Worm (Caenorhabditis elegans) whole organism, L3 larva: Measurements from ENCODE around the gene str-77.

ENCODE experiments used
- R02D3.7 ChIP-seq: fragments of 150-350 bp; optimal IDR thresholded peaks from 2 replicates; lab custom pipeline; 2014; ENCODE audit warnings: missing biosample characterization, missing genetic modification characterization
- ZK546.5 ChIP-seq: sonication (generic microtip); optimal IDR thresholded peaks from 2 replicates; lab custom pipeline; 2017; ENCODE audit warnings: missing biosample characterization, missing genetic modification characterization
- aly-2 ChIP-seq: fragments of 150-350 bp; optimal IDR thresholded peaks from 2 replicates; lab custom pipeline; 2014; ENCODE audit warnings: missing biosample characterization, missing genetic modification characterization
- ceh-28 ChIP-seq: fragments of 150-350 bp; optimal IDR thresholded peaks from 2 replicates; lab custom pipeline; 2014; ENCODE audit warnings: missing biosample characterization, missing genetic modification reagents, missing genetic modification characterization
- ceh-9 ChIP-seq: sonication (generic microtip); optimal IDR thresholded peaks from 2 replicates; lab custom pipeline; 2018; ENCODE audit warnings: missing biosample characterization, missing genetic modification characterization
- daf-12 ChIP-seq: fragments of 150-350 bp; optimal IDR thresholded peaks from 2 replicates; lab custom pipeline; 2014; ENCODE audit warnings: missing biosample characterization, missing genetic modification reagents, missing genetic modification characterization
- egl-27 ChIP-seq: sonication (generic microtip); optimal IDR thresholded peaks from 4 replicates; lab custom pipeline; 2017; ENCODE audit warnings: missing biosample characterization, missing genetic modification reagents, missing genetic modification characterization
- egl-5 ChIP-seq: fragments of 150-350 bp; optimal IDR thresholded peaks from 2 replicates; lab custom pipeline; 2017; ENCODE audit warnings: missing biosample characterization, missing genetic modification reagents, missing genetic modification characterization, inconsistent platforms
- elt-1 ChIP-seq: fragments of 150-350 bp; optimal IDR thresholded peaks from 2 replicates; lab custom pipeline; 2014; ENCODE audit warnings: missing biosample characterization, missing genetic modification characterization
- elt-2 ChIP-seq: sonication (generic microtip); optimal IDR thresholded peaks from 2 replicates; lab custom pipeline; 2016; ENCODE audit warnings: missing genetic modification reagents, mild to moderate bottlenecking, missing genetic modification characterization, missing compliant biosample characterization
- eor-1 ChIP-seq, 2 experiments: fragments of 150-350 bp; optimal IDR thresholded peaks; 2 replicates each; lab custom pipeline; 2014 to 2018; ENCODE audit warnings: missing biosample characterization in 2 of 2, missing genetic modification characterization in 2 of 2
- fkh-10 ChIP-seq: sonication (generic microtip); optimal IDR thresholded peaks from 2 replicates; lab custom pipeline; 2017; ENCODE audit warnings: missing biosample characterization, missing genetic modification reagents, missing genetic modification characterization
- fkh-2 ChIP-seq: fragments of 150-350 bp; optimal IDR thresholded peaks from 2 replicates; lab custom pipeline; 2014; ENCODE audit warnings: missing biosample characterization, missing genetic modification reagents, missing genetic modification characterization
- fos-1 ChIP-seq: fragments of 150-350 bp; optimal IDR thresholded peaks from 2 replicates; lab custom pipeline; 2014; ENCODE audit warnings: missing biosample characterization, missing genetic modification characterization
- hmg-11 ChIP-seq: sonication (generic microtip); optimal IDR thresholded peaks from 2 replicates; lab custom pipeline; 2016; ENCODE audit warnings: missing genetic modification characterization, missing compliant biosample characterization
- jun-1 ChIP-seq: fragments of 150-350 bp; optimal IDR thresholded peaks from 2 replicates; lab custom pipeline; 2014; ENCODE audit warnings: missing biosample characterization, missing genetic modification reagents, missing genetic modification characterization
- lin-15B ChIP-seq: fragments of 150-350 bp; optimal IDR thresholded peaks from 2 replicates; lab custom pipeline; 2014; ENCODE audit warnings: missing biosample characterization, missing genetic modification characterization
- lin-39 ChIP-seq: fragments of 150-350 bp; optimal IDR thresholded peaks from 2 replicates; lab custom pipeline; 2018; ENCODE audit warnings: missing biosample characterization, missing genetic modification reagents, missing genetic modification characterization
- nfya-1 ChIP-seq: sonication (generic microtip); optimal IDR thresholded peaks from 2 replicates; lab custom pipeline; 2017; ENCODE audit warnings: missing genetic modification characterization, mild to moderate bottlenecking, missing compliant biosample characterization, antibody characterized with exemption, moderate library complexity; ENCODE audit not compliant: insufficient read depth
- nhr-12 ChIP-seq: fragments of 150-350 bp; optimal IDR thresholded peaks from 2 replicates; lab custom pipeline; 2014; ENCODE audit warnings: missing biosample characterization, missing genetic modification characterization
- nhr-23 ChIP-seq: fragments of 150-350 bp; optimal IDR thresholded peaks from 2 replicates; lab custom pipeline; 2014; ENCODE audit warnings: missing biosample characterization, missing genetic modification reagents, missing genetic modification characterization
- nhr-237 ChIP-seq: fragments of 150-350 bp; optimal IDR thresholded peaks from 2 replicates; lab custom pipeline; 2014; ENCODE audit warnings: missing biosample characterization, missing genetic modification characterization
- nhr-25 ChIP-seq: sonication (generic microtip); optimal IDR thresholded peaks from 2 replicates; lab custom pipeline; 2017; ENCODE audit warnings: missing biosample characterization, missing genetic modification characterization
- nhr-43 ChIP-seq: sonication (generic microtip); optimal IDR thresholded peaks from 2 replicates; lab custom pipeline; 2016; ENCODE audit warnings: mild to moderate bottlenecking, missing genetic modification characterization, missing compliant biosample characterization; ENCODE audit not compliant: poor library complexity, severe bottlenecking
- nhr-67 ChIP-seq: fragments of 150-350 bp; optimal IDR thresholded peaks from 2 replicates; lab custom pipeline; 2014; ENCODE audit warnings: missing biosample characterization, missing genetic modification characterization
- nhr-76 ChIP-seq: fragments of 150-350 bp; sonication (generic microtip); optimal IDR thresholded peaks from 5 replicates; lab custom pipeline; 2014; ENCODE audit warnings: missing biosample characterization, missing genetic modification characterization
- pha-4 ChIP-seq: fragments of 150-350 bp; optimal IDR thresholded peaks from 2 replicates; lab custom pipeline; 2014; ENCODE audit warnings: missing biosample characterization, missing genetic modification reagents, missing genetic modification characterization
- pqm-1 ChIP-seq: fragments of 150-350 bp; optimal IDR thresholded peaks from 2 replicates; lab custom pipeline; 2017; ENCODE audit warnings: missing biosample characterization, missing genetic modification characterization, inconsistent platforms
- sea-2 ChIP-seq: fragments of 150-350 bp; sonication (generic microtip); optimal IDR thresholded peaks from 4 replicates; lab custom pipeline; 2014; ENCODE audit warnings: missing biosample characterization, missing genetic modification reagents, missing genetic modification characterization
- skn-1 ChIP-seq: fragments of 150-350 bp; optimal IDR thresholded peaks from 2 replicates; lab custom pipeline; 2014; ENCODE audit warnings: missing biosample characterization, missing genetic modification characterization
- snpc-4 ChIP-seq: fragments of 150-350 bp; optimal IDR thresholded peaks from 2 replicates; lab custom pipeline; 2014; ENCODE audit warnings: missing biosample characterization, missing genetic modification characterization
- unc-62 ChIP-seq: fragments of 150-350 bp; sonication (generic microtip); optimal IDR thresholded peaks from 4 replicates; lab custom pipeline; 2014; ENCODE audit warnings: missing biosample characterization, missing genetic modification reagents, missing genetic modification characterization
- zag-1 ChIP-seq: fragments of 150-350 bp; optimal IDR thresholded peaks from 2 replicates; lab custom pipeline; 2014; ENCODE audit warnings: missing biosample characterization, missing genetic modification characterization
- ztf-11 ChIP-seq: fragments of 150-350 bp; optimal IDR thresholded peaks from 2 replicates; lab custom pipeline; 2014; ENCODE audit warnings: missing biosample characterization, missing genetic modification characterization
- ztf-4 ChIP-seq: fragments of 150-350 bp; optimal IDR thresholded peaks from 2 replicates; lab custom pipeline; 2014; ENCODE audit warnings: missing biosample characterization, missing genetic modification characterization

Gene str-77

ce11 chrV:17714330-17714729 lies 4.4 kb upstream of the str-77 start, which contains the start of gene twk-33:
twk-33 (minus strand) TSS chrV:17714377.
- TF ChIP-seq unc-62 (GFP tag; lab: Kevin White, UChicago) (no peak), lin-15B (tag; lab: Kevin White, UChicago) (no peak), eor-1 (tag; optimal IDR thresholded peaks at IDR 0.05; lab: Kevin White, UChicago) (no peak), nhr-76 (no peak), elt-2 (tag; lab: Kevin White, UChicago) (peak; percentile 97), skn-1 (tag; lab: Kevin White, UChicago) (no peak), pqm-1 (tag; lab: Kevin White, UChicago) (peak; percentile 91)
- TF ChIP-seq, all 47 proteins: peak for 2

DNA sequence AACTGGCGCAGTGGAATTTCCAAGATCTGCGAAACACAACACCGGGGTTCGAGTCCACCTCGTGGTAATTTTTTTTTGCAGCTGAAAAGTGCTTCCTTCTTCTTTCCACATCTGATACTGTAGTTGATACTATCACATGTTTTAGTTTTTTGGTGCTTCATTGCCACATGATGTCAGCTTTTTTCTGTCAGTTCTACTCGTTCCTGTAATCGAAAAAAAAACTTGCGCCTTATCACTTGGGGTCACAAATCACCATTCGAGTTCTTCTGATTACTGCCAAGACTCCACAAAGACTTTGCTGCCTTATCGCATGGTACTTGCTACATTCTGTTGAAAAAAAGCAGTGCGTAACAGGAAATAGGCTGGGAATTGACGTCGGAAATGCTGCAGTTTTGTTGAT lies 3.0 kb downstream of the str-77 start:
- TF ChIP-seq pqm-1 (tag; lab: Kevin White, UChicago) (peak; percentile 98), ZK546.5 (tag; lab: Kevin White, UChicago) (no peak), lin-15B (tag; lab: Kevin White, UChicago) (no peak), egl-5 (tag; lab: Kevin White, UChicago) (no peak), skn-1 (tag; lab: Kevin White, UChicago) (no peak), R02D3.7 (tag; lab: Kevin White, UChicago) (no peak), nhr-23 (tag; lab: Kevin White, UChicago) (no peak), pha-4 (tag; lab: Kevin White, UChicago) (peak; percentile 47), elt-1 (no peak), daf-12 (tag; lab: Kevin White, UChicago) (no peak), jun-1 (tag; lab: Kevin White, UChicago) (peak; percentile 84), snpc-4 (tag; lab: Kevin White, UChicago) (no peak), fkh-2 (tag; lab: Kevin White, UChicago) (no peak), ztf-11 (tag; lab: Kevin White, UChicago) (no peak), elt-2 (tag; lab: Kevin White, UChicago) (peak; percentile 99), eor-1 (tag; optimal IDR thresholded peaks at IDR 0.05; lab: Kevin White, UChicago) (no peak), aly-2 (no peak), sea-2 (GFP tag; lab: Kevin White, UChicago) (no peak), fkh-10 (no peak), ceh-9 (tag; lab: Kevin White, UChicago) (no peak), lin-39 (tag; lab: Kevin White, UChicago) (no peak), nhr-25 (tag; lab: Kevin White, UChicago) (no peak), ceh-28 (peak; percentile 19), nhr-43 (no peak), egl-27 (tag; lab: Kevin White, UChicago) (peak; percentile 35), nhr-12 (tag; lab: Kevin White, UChicago) (no peak), hmg-11 (no peak), nhr-67 (tag; lab: Kevin White, UChicago) (no peak), fos-1 (no peak), ztf-4 (tag; lab: Kevin White, UChicago) (no peak)

DNA sequence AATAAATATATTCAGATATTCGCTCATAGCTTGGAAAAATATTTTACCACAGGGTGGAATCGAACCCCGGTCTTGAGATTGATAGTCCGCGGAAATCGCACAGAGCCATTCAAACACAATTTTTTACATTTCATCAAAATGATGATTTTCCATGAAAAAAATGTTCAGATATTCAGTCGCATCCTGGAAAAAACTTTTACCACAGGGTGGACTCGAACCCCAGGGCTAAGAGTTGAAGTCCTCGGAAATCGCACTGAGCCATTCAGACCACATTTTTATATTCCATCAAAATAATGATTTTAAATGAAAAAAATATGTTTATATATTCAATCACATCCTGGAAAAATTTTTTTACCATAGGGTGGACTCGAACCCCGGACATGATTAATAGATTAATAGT lies 3.8 kb downstream of the str-77 start:
- TF ChIP-seq ztf-4 (tag; lab: Kevin White, UChicago) (no peak), fkh-10 (no peak), daf-12 (tag; lab: Kevin White, UChicago) (no peak), R02D3.7 (tag; lab: Kevin White, UChicago) (no peak), nhr-237 (tag; lab: Kevin White, UChicago) (no peak), ZK546.5 (tag; lab: Kevin White, UChicago) (no peak), unc-62 (GFP tag; lab: Kevin White, UChicago) (no peak), egl-5 (tag; lab: Kevin White, UChicago) (no peak), nhr-12 (tag; lab: Kevin White, UChicago) (no peak), elt-1 (no peak), nhr-67 (tag; lab: Kevin White, UChicago) (no peak), skn-1 (tag; lab: Kevin White, UChicago) (no peak), eor-1 (tag; optimal IDR thresholded peaks at IDR 0.05; lab: Kevin White, UChicago) (no peak), pqm-1 (tag; lab: Kevin White, UChicago) (no peak)
- TF ChIP-seq, all 47 proteins: peak for 0

ce11 chrV:17723142-17723781 lies 4.5 kb downstream of the str-77 start:
- no peak for TF ChIP-seq fkh-10
- TF ChIP-seq nhr-43 = no peak
- peak; percentile 52 for TF ChIP-seq elt-2 (tag; lab: Kevin White, UChicago)
- TF ChIP-seq pqm-1 (tag; lab: Kevin White, UChicago) = peak; percentile 58
- TF ChIP-seq pha-4 (tag; lab: Kevin White, UChicago) = peak; percentile 20
- no peak for TF ChIP-seq nfya-1 (tag; lab: Kevin White, UChicago)
- no peak for TF ChIP-seq zag-1
- TF ChIP-seq nhr-23 (tag; lab: Kevin White, UChicago) = peak; percentile 8
